Fruit fly (Drosophila melanogaster) whole organism, wandering third instar larva: ENCODE data around the gene Inx5.

Source experiments
- OdsH ChIP-seq: fragments of 200-800 bp; sonication (Bioruptor generic); optimal IDR thresholded peaks from 2 replicates; lab custom pipeline; 2016; ENCODE audit warnings: missing biosample characterization, mild to moderate bottlenecking, missing genetic modification characterization
- br ChIP-seq: fragments of 200-800 bp; sonication (Bioruptor generic); optimal IDR thresholded peaks from 2 replicates; lab custom pipeline; 2016; ENCODE audit warnings: missing biosample characterization, missing genetic modification characterization
- dl ChIP-seq, 2 experiments: fragments of 175-275, 200-275 bp in 1 of 2; fragments of 200-275 bp in 1 of 2; sonication (Bioruptor generic); optimal IDR thresholded peaks; lab custom pipeline; 2018; ENCODE audit warnings: mild to moderate bottlenecking in 2 of 2, missing biosample characterization in 2 of 2, missing genetic modification characterization in 2 of 2, moderate library complexity in 2 of 2; ENCODE audit not compliant: partially characterized antibody in 2 of 2, insufficient read depth in 1 of 2
- h ChIP-seq: fragments of 200-800 bp; sonication (Bioruptor generic); optimal IDR thresholded peaks from 3 replicates; lab custom pipeline; 2016; ENCODE audit warnings: missing biosample characterization, mild to moderate bottlenecking, missing genetic modification characterization
- lola ChIP-seq: fragments of >200 bp; optimal IDR thresholded peaks from 2 replicates; lab custom pipeline; 2017; ENCODE audit warnings: missing biosample characterization, missing genetic modification characterization
- pan ChIP-seq: fragments of >200 bp; optimal IDR thresholded peaks from 2 replicates; lab custom pipeline; 2017
- sv ChIP-seq: fragments of 200-800 bp; sonication (Bioruptor generic); optimal IDR thresholded peaks from 3 replicates; lab custom pipeline; 2016; ENCODE audit warnings: missing biosample characterization, missing genetic modification characterization
- usp ChIP-seq: fragments of >200 bp; optimal IDR thresholded peaks from 2 replicates; lab custom pipeline; 2017; ENCODE audit warnings: missing biosample characterization, missing genetic modification characterization

- TF ChIP-seq usp (GFP tag; lab: Kevin White, UChicago) = no peak
- no peak for TF ChIP-seq OdsH
- TF ChIP-seq pan = no peak
- no peak for TF ChIP-seq h
- TF ChIP-seq lola (GFP tag; lab: Kevin White, UChicago) = no peak
- TF ChIP-seq br (GFP tag; lab: Kevin White, UChicago) = no peak
- no peak for TF ChIP-seq dl (GFP tag; optimal IDR thresholded peaks at IDR 0.05; lab: Kevin White, UChicago; ENCODE audit: insufficient read depth in 1 of 2, partially characterized antibody in 2 of 2)
- TF ChIP-seq sv = no peak
Measured at dm6 chrX:19191050-19191449, 20.4 kb upstream of the Inx5 start.
